Fruit fly (Drosophila melanogaster): ENCODE results near the gene ZIPIC.

dm6 chr3R:30050448-30050847, 13.8 kb upstream of the ZIPIC start:
- TF ChIP-seq pan (optimal IDR thresholded peaks at IDR 0.05), result no peak
- TF ChIP-seq fru (GFP tag; optimal IDR thresholded peaks at IDR 0.05), result no peak

Data from whole organism, wandering third instar larva.